Worm (Caenorhabditis elegans) whole organism, L3 larva: ENCODE data around the gene C24D10.2.
A peak's percentile ranks its signal among the peaks of the same experiment; 100 is the strongest.

Experiments used
- ZK546.5 ChIP-seq: sonication (generic microtip); optimal IDR thresholded peaks from 2 replicates; lab custom pipeline; 2017; ENCODE audit warnings: missing biosample characterization, missing genetic modification characterization
- fkh-10 ChIP-seq: sonication (generic microtip); optimal IDR thresholded peaks from 2 replicates; lab custom pipeline; 2017; ENCODE audit warnings: missing biosample characterization, missing genetic modification reagents, missing genetic modification characterization
- fkh-2 ChIP-seq: fragments of 150-350 bp; optimal IDR thresholded peaks from 2 replicates; lab custom pipeline; 2014; ENCODE audit warnings: missing biosample characterization, missing genetic modification reagents, missing genetic modification characterization
- hmg-11 ChIP-seq: sonication (generic microtip); optimal IDR thresholded peaks from 2 replicates; lab custom pipeline; 2016; ENCODE audit warnings: missing genetic modification characterization, missing compliant biosample characterization
- mdl-1 ChIP-seq: fragments of 150-350 bp; optimal IDR thresholded peaks from 2 replicates; lab custom pipeline; 2014; ENCODE audit warnings: missing biosample characterization, missing genetic modification characterization
- nhr-11 ChIP-seq: fragments of 150-350 bp; optimal IDR thresholded peaks from 2 replicates; lab custom pipeline; 2014; ENCODE audit warnings: missing biosample characterization, missing genetic modification characterization
- nhr-12 ChIP-seq: fragments of 150-350 bp; optimal IDR thresholded peaks from 2 replicates; lab custom pipeline; 2014; ENCODE audit warnings: missing biosample characterization, missing genetic modification characterization
- nhr-23 ChIP-seq: fragments of 150-350 bp; optimal IDR thresholded peaks from 2 replicates; lab custom pipeline; 2014; ENCODE audit warnings: missing biosample characterization, missing genetic modification reagents, missing genetic modification characterization
- nhr-28 ChIP-seq: fragments of 150-350 bp; optimal IDR thresholded peaks from 2 replicates; lab custom pipeline; 2014; ENCODE audit warnings: missing biosample characterization, missing genetic modification characterization
- nhr-77 ChIP-seq: fragments of 150-350 bp; optimal IDR thresholded peaks from 2 replicates; lab custom pipeline; 2014; ENCODE audit warnings: missing biosample characterization, missing genetic modification characterization
- unc-62 ChIP-seq: fragments of 150-350 bp; sonication (generic microtip); optimal IDR thresholded peaks from 4 replicates; lab custom pipeline; 2014; ENCODE audit warnings: missing biosample characterization, missing genetic modification reagents, missing genetic modification characterization
- ztf-4 ChIP-seq: fragments of 150-350 bp; optimal IDR thresholded peaks from 2 replicates; lab custom pipeline; 2014; ENCODE audit warnings: missing biosample characterization, missing genetic modification characterization

ce11 chrIV:5134798-5135197 is 28.3 kb upstream of the C24D10.2 start:
- TF ChIP-seq nhr-77 (no peak), nhr-12 (tag; lab: Kevin White, UChicago) (no peak), fkh-2 (tag; lab: Kevin White, UChicago) (no peak), fkh-10 (GFP tag; lab: Kevin White, UChicago) (no peak), nhr-28 (no peak), unc-62 (GFP tag; lab: Kevin White, UChicago) (no peak), hmg-11 (tag; lab: Kevin White, UChicago) (no peak), ztf-4 (tag; lab: Kevin White, UChicago) (no peak), nhr-23 (tag; lab: Kevin White, UChicago) (peak; percentile 25), ZK546.5 (tag; lab: Kevin White, UChicago) (no peak), nhr-11 (tag; lab: Kevin White, UChicago) (no peak), mdl-1 (tag; lab: Kevin White, UChicago) (no peak)
